Worm (Caenorhabditis elegans): Measurements from ENCODE around the gene T03G11.9.

The T03G11.9 gene

ce11 chrX:5199825-5200373 is 15.9 kb downstream of the T03G11.9 start:
- TF ChIP-seq hlh-13 (GFP tag; optimal IDR thresholded peaks at IDR 0.05) = no peak
- no peak for TF ChIP-seq rnt-1 (tag; optimal IDR thresholded peaks at IDR 0.05)
- TF ChIP-seq lin-11 (tag; optimal IDR thresholded peaks at IDR 0.05) = no peak
- no peak for TF ChIP-seq npax-4 (tag; optimal IDR thresholded peaks at IDR 0.05)
- no peak for TF ChIP-seq nhr-11 (tag; optimal IDR thresholded peaks at IDR 0.05)
- TF ChIP-seq pqm-1 (tag; optimal IDR thresholded peaks at IDR 0.05) = no peak
- no peak for TF ChIP-seq K09A11.1 (tag; optimal IDR thresholded peaks at IDR 0.05; ENCODE audit: insufficient read depth)

- TF ChIP-seq hlh-8 (tag; optimal IDR thresholded peaks at IDR 0.05) = no peak
- no peak for TF ChIP-seq K02D7.2 (tag; optimal IDR thresholded peaks at IDR 0.05)
- no peak for TF ChIP-seq pag-3 (tag; optimal IDR thresholded peaks at IDR 0.05; ENCODE audit: borderline replicate concordance)
- TF ChIP-seq ceh-22 (tag; optimal IDR thresholded peaks at IDR 0.05) = no peak
- no peak for TF ChIP-seq ref-2 (tag; optimal IDR thresholded peaks at IDR 0.05)
- no peak for TF ChIP-seq ceh-48 (tag; optimal IDR thresholded peaks at IDR 0.05)
- no peak for TF ChIP-seq unc-3 (GFP tag; conservative IDR thresholded peaks at IDR 0.05)
- TF ChIP-seq unc-3 (tag; optimal IDR thresholded peaks at IDR 0.05) = no peak
- no peak for TF ChIP-seq ceh-6 (GFP tag; optimal IDR thresholded peaks at IDR 0.05)
Observed at ce11 chrX:5201860-5202259, 17.8 kb downstream of the T03G11.9 start.

ce11 chrX:5202399-5202798 is 18.4 kb downstream of the T03G11.9 start:
- no peak for TF ChIP-seq pha-4 (tag; optimal IDR thresholded peaks at IDR 0.05)
- no peak for TF ChIP-seq che-1 (tag; optimal IDR thresholded peaks at IDR 0.05)
- no peak for TF ChIP-seq unc-86 (tag; optimal IDR thresholded peaks at IDR 0.05)
- TF ChIP-seq elt-4 (tag; optimal IDR thresholded peaks at IDR 0.05) = no peak
- TF ChIP-seq nhr-232 (tag; optimal IDR thresholded peaks at IDR 0.05) = no peak
- TF ChIP-seq ets-4 (tag; optimal IDR thresholded peaks at IDR 0.05) = no peak
- no peak for TF ChIP-seq nhr-11 (tag; optimal IDR thresholded peaks at IDR 0.05)
- TF ChIP-seq C08G9.2 (tag; optimal IDR thresholded peaks at IDR 0.05) = no peak
- no peak for TF ChIP-seq K09A11.1 (tag; optimal IDR thresholded peaks at IDR 0.05; ENCODE audit: insufficient read depth)
- TF ChIP-seq ceh-45 (GFP tag; IDR thresholded peaks at IDR 0.05) = no peak
- no peak for TF ChIP-seq unc-3 (GFP tag; conservative IDR thresholded peaks at IDR 0.05)
- TF ChIP-seq unc-3 (tag; optimal IDR thresholded peaks at IDR 0.05) = no peak
- TF ChIP-seq unc-55 (GFP tag; optimal IDR thresholded peaks at IDR 0.05) = no peak
- no peak for TF ChIP-seq Y22D7AL.16 (tag; optimal IDR thresholded peaks at IDR 0.05)
- no peak for TF ChIP-seq ztf-16 (tag; optimal IDR thresholded peaks at IDR 0.05)
- TF ChIP-seq hlh-8 (tag; optimal IDR thresholded peaks at IDR 0.05) = no peak

ce11 chrX:5202923-5203322 is 18.9 kb downstream of the T03G11.9 start:
- no peak for TF ChIP-seq pax-1 (tag; optimal IDR thresholded peaks at IDR 0.05)

ce11 chrX:5205561-5205960 is 21.5 kb downstream of the T03G11.9 start, which contains the start of gene H28G03.2:
Gene H28G03.2, plus strand, starts transcription at chrX:5205760.
- TF ChIP-seq ref-2 (tag; optimal IDR thresholded peaks at IDR 0.05) (peak; percentile 33), ceh-30 (tag; optimal IDR thresholded peaks at IDR 0.05) (no peak), ceh-14 (tag; optimal IDR thresholded peaks at IDR 0.05) (peak; percentile 22), madf-2 (tag; optimal IDR thresholded peaks at IDR 0.05) (no peak), C08G9.2 (tag; optimal IDR thresholded peaks at IDR 0.05) (peak; percentile 58), mec-3 (tag; optimal IDR thresholded peaks at IDR 0.05; ENCODE audit: borderline replicate concordance) (no peak), fkh-6 (tag; optimal IDR thresholded peaks at IDR 0.05) (peak; percentile 59), K02D7.2 (tag; optimal IDR thresholded peaks at IDR 0.05) (no peak), sdc-2 (tag; optimal IDR thresholded peaks at IDR 0.05) (peak; percentile 17), eyg-1 (tag; optimal IDR thresholded peaks at IDR 0.05) (no peak), ceh-2 (tag; optimal IDR thresholded peaks at IDR 0.05) (peak; percentile 57), ceh-31 (tag; optimal IDR thresholded peaks at IDR 0.05) (peak; percentile 85), tbx-2 (tag; optimal IDR thresholded peaks at IDR 0.05) (peak; percentile 77), hlh-8 (tag; optimal IDR thresholded peaks at IDR 0.05) (no peak), ceh-34 (tag; optimal IDR thresholded peaks at IDR 0.05) (no peak)
